Worm (Caenorhabditis elegans): ENCODE measurements around the gene C18H7.1.

- no peak for TF ChIP-seq sup-37 (GFP tag; optimal IDR thresholded peaks at IDR 0.05)
- TF ChIP-seq egl-27 (tag; optimal IDR thresholded peaks at IDR 0.05) = no peak
- TF ChIP-seq F16B12.6 (tag; optimal IDR thresholded peaks at IDR 0.05) = no peak
- TF ChIP-seq blmp-1 (tag; optimal IDR thresholded peaks at IDR 0.05) = no peak
- no peak for TF ChIP-seq sptf-1 (tag; optimal IDR thresholded peaks at IDR 0.05)
- TF ChIP-seq mef-2 (tag; optimal IDR thresholded peaks at IDR 0.05) = no peak
- TF ChIP-seq C34B4.2 (tag; optimal IDR thresholded peaks at IDR 0.05) = no peak
- TF ChIP-seq nhr-76 (tag; optimal IDR thresholded peaks at IDR 0.05) = no peak
- no peak for TF ChIP-seq nhr-20 (tag; optimal IDR thresholded peaks at IDR 0.05)
- no peak for TF ChIP-seq snpc-4 (tag; optimal IDR thresholded peaks at IDR 0.05)
These were observed 15.3 kb downstream of the C18H7.1 start for ce11 chrIV:630598-630997.
